Worm (Caenorhabditis elegans): ENCODE results near the gene anp-1.

ce11 chrV:12867997-12868396 lies 8.8 kb downstream of the anp-1 start, which contains the start of gene nspg-1:
- TF ChIP-seq him-1 (tag; optimal IDR thresholded peaks at IDR 0.05) = no peak
- no peak for TF ChIP-seq dao-5 (tag; optimal IDR thresholded peaks at IDR 0.05)

All from whole organism, L4/young adult.